Fruit fly (Drosophila melanogaster) whole organism, prepupa: ENCODE measurements around the gene CalpC.

Experiments
- CG10669 ChIP-seq: fragments of 200-800 bp; sonication (Bioruptor generic); optimal IDR thresholded peaks from 3 replicates; lab custom pipeline; 2018; ENCODE audit warnings: missing biosample characterization, mild to moderate bottlenecking, missing genetic modification characterization, moderate library complexity
- Gug ChIP-seq: fragments of 200-800 bp; sonication (Bioruptor generic); IDR thresholded peaks from 2 replicates; pipeline ENCODE4 v1.3.6; 2022; ENCODE audit warnings: missing biosample characterization, missing genetic modification characterization
- fd85E ChIP-seq: fragments of 200-800 bp; sonication (Bioruptor generic); optimal IDR thresholded peaks from 3 replicates; lab custom pipeline; 2016; ENCODE audit warnings: missing biosample characterization, missing genetic modification characterization

DNA sequence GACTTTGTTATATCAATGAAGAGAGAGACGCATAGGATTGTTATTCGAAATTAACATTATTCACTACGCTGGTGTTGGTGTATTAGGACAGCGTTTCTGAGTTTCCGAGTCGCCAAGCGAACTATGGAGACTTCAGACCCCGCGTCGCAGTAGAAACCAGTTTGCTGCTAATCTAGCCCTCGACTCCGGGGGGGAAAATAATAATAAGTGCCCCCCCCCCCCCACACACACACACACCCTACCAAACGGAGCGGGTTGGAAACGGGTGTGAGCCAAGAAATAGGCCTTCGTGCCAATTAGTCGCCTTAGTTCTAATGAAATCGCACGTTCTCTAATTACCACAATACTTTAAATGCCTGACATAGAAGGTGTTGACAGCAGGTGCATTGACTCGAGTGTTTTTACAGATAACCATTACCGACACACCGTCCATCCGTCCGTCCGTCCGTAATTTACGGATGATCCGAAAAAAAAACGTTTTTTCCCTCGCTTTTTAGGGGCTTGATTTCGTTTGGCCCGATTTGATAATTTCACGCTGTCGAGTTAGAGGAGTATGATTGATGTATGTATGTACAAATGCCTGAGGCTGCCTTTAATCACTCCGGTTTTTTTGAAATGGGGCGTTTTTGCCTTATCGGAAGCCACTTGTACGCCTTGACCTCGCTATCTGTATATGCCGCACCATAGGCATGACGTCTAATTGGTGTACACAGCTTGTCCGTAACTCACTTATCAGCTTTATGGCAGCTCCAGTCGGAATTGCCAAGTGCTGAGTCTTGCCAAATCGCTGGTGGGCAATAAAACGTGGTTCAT, 43.6 kb upstream of the CalpC start:
- TF ChIP-seq CG10669 (no peak), fd85E (GFP tag; lab: Kevin White, UChicago) (no peak), Gug (GFP tag; lab: Robert Waterston, UW) (no peak)
